In genomic region chr2L:139610-140009, dm6 we compare ENCODE assay signal across 1 fruit fly cellular context.
A peak's percentile ranks its signal among the peaks of the same experiment; 100 is the strongest.
TF ChIP-seq lines count a peak whose summit lies in the region.

No protein-coding gene starts in this region.

TF ChIP-seq in whole organism, embryonic, 481 proteins besides CTCF, POLR2A, EP300 and RAD21 (continued from another document):
- TF ChIP-seq mirr (GFP tag; optimal IDR thresholded peaks at IDR 0.05; lab: Kevin White, UChicago) (peak; percentile 69), CG12769 (tag; optimal IDR thresholded peaks at IDR 0.05; lab: Kevin White, UChicago) (peak; percentile 18), Fer1 (GFP tag; optimal IDR thresholded peaks at IDR 0.05; lab: Kevin White, UChicago) (peak; percentile 44), lab (GFP tag; optimal IDR thresholded peaks at IDR 0.05; lab: Kevin White, UChicago) (peak; percentile 46), cwo (GFP tag; optimal IDR thresholded peaks at IDR 0.05; lab: Kevin White, UChicago) (peak; percentile 68), CG5180 (GFP tag; optimal IDR thresholded peaks at IDR 0.05; lab: Kevin White, UChicago) (peak; percentile 52), CG10543 (GFP tag; optimal IDR thresholded peaks at IDR 0.05; lab: Kevin White, UChicago) (peak; percentile 66), CG2678 (tag; optimal IDR thresholded peaks at IDR 0.05; lab: Kevin White, UChicago) (peak; percentile 27), CG13894 (tag; optimal IDR thresholded peaks at IDR 0.05; lab: Kevin White, UChicago) (peak; percentile 77), grn (GFP tag; optimal IDR thresholded peaks at IDR 0.05; lab: Kevin White, UChicago) (peak; percentile 66)
TF ChIP-seq in whole organism, embryonic: peak in this region for 28.
